Fruit fly (Drosophila melanogaster) whole organism, pupa: ENCODE measurements around the gene X11Lbeta.

ENCODE experiments used
- CG10348 ChIP-seq: fragments of 200-800 bp; sonication (Bioruptor generic); IDR thresholded peaks from 2 replicates; pipeline ENCODE4 v1.3.6; 2022; ENCODE audit warnings: missing biosample characterization, missing genetic modification characterization
- CG12605 ChIP-seq: fragments of 200-800 bp; sonication (Bioruptor generic); IDR thresholded peaks from 2 replicates; pipeline ENCODE4 v1.3.6; 2022; ENCODE audit warnings: missing biosample characterization, missing genetic modification characterization
- CG13204 ChIP-seq: fragments of 200-800 bp; sonication (Bioruptor generic); optimal IDR thresholded peaks from 2 replicates; lab custom pipeline; 2018; ENCODE audit warnings: missing biosample characterization, mild to moderate bottlenecking, missing genetic modification characterization, moderate library complexity
- CG17806 ChIP-seq: fragments of 200-800 bp; sonication (Bioruptor generic); optimal IDR thresholded peaks from 2 replicates; lab custom pipeline; 2018; ENCODE audit warnings: missing biosample characterization, mild to moderate bottlenecking, missing genetic modification characterization, moderate library complexity
- CG34367 ChIP-seq: fragments of 200-800 bp; sonication (Bioruptor generic); optimal IDR thresholded peaks from 2 replicates; lab custom pipeline; 2018; ENCODE audit warnings: missing biosample characterization, mild to moderate bottlenecking, missing genetic modification characterization
- CG4496 ChIP-seq: fragments of 200-800 bp; sonication (Bioruptor generic); IDR thresholded peaks from 3 replicates; pipeline ENCODE4 v1.3.6; 2022; ENCODE audit warnings: missing biosample characterization, missing genetic modification characterization
- CG8159 ChIP-seq: fragments of 200-800 bp; sonication (Bioruptor generic); optimal IDR thresholded peaks from 3 replicates; lab custom pipeline; 2018; ENCODE audit warnings: missing biosample characterization, mild to moderate bottlenecking, missing genetic modification characterization, moderate library complexity
- D1 ChIP-seq: fragments of 200-800 bp; sonication (Bioruptor generic); optimal IDR thresholded peaks from 2 replicates; lab custom pipeline; 2018; ENCODE audit warnings: missing biosample characterization, mild to moderate bottlenecking, missing genetic modification characterization, moderate library complexity
- Pif1B ChIP-seq: fragments of 200-800 bp; sonication (Bioruptor generic); optimal IDR thresholded peaks from 3 replicates; lab custom pipeline; 2016; ENCODE audit warnings: missing biosample characterization, missing genetic modification characterization
- rn ChIP-seq: fragments of 200-800 bp; sonication (Bioruptor generic); IDR thresholded peaks from 2 replicates; pipeline ENCODE4 v1.3.6; 2022; ENCODE audit warnings: missing biosample characterization, missing genetic modification characterization

DNA sequence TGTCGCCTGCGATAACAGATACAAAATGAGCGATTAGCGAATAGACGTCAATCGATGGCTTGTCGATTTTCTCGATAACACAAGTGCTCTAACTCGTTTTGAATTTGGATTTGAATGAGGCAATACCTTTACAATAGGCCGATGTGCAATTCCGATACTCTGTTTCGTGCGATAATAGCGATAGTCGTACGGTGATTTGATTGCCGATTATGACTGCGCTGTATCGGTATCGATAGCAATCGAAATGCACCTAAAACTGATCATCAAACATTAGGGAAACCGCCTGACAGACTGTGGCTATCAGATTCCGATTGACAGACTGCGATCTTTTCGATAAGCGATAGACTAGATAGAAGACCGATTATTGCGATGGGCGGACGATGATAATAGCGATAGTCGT is 124.2 kb downstream of the X11Lbeta start:
- TF ChIP-seq CG34367 (tag; lab: Kevin White, UChicago) (no peak), rn (GFP tag; lab: Robert Waterston, UW) (no peak), CG13204 (GFP tag; lab: Kevin White, UChicago) (no peak), Pif1B (GFP tag; lab: Kevin White, UChicago) (no peak), CG8159 (tag; lab: Kevin White, UChicago) (no peak), CG17806 (tag; lab: Kevin White, UChicago) (no peak), CG10348 (GFP tag; lab: Robert Waterston, UW) (no peak), CG12605 (no peak), D1 (no peak), CG4496 (GFP tag; lab: Robert Waterston, UW) (no peak)
